Worm (Caenorhabditis elegans): Measurements from ENCODE around the gene fbxa-69.

The fbxa-69 gene

DNA sequence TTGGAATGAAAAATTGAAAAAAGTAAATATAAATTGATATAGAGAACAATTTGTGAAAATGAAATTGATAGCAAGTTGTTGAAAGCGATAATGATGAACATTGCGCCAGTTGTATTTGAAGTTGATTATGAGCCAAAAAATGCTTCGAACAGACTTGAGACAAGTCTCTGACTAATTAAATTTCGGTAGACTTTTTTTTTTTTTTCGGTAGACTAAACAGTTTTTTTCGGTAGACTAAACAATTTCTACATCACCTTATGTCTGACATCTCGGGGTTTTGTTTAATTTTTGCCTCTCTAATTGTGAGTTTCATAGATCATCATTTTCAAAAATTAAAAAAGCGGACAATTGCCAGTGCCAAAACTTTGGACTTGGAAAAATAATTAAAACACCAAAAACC, 17.9 kb upstream of the fbxa-69 start, which contains the start of gene srbc-54:
Gene srbc-54 (minus strand): TSS at position 101 of the 400 bp plus-strand sequence.
- TF ChIP-seq zag-1 (tag; optimal IDR thresholded peaks at IDR 0.05) (no peak), ZK546.5 (tag; optimal IDR thresholded peaks at IDR 0.05) (no peak), nhr-43 (tag; optimal IDR thresholded peaks at IDR 0.05; ENCODE audit: poor library complexity, severe bottlenecking) (no peak), ceh-16 (tag; optimal IDR thresholded peaks at IDR 0.05) (no peak), eor-1 (tag; optimal IDR thresholded peaks at IDR 0.05) (no peak), lin-39 (tag; optimal IDR thresholded peaks at IDR 0.05) (no peak), ceh-28 (tag; optimal IDR thresholded peaks at IDR 0.05) (no peak), lsy-12 (tag; optimal IDR thresholded peaks at IDR 0.05) (no peak), pqm-1 (tag; optimal IDR thresholded peaks at IDR 0.05) (no peak), ztf-11 (tag; optimal IDR thresholded peaks at IDR 0.05) (no peak), ama-1 (optimal IDR thresholded peaks at IDR 0.05) (no peak), pha-4 (tag; optimal IDR thresholded peaks at IDR 0.05) (no peak), nhr-11 (tag; optimal IDR thresholded peaks at IDR 0.05) (no peak), nhr-28 (tag; optimal IDR thresholded peaks at IDR 0.05) (no peak), nhr-237 (tag; optimal IDR thresholded peaks at IDR 0.05) (no peak)

DNA sequence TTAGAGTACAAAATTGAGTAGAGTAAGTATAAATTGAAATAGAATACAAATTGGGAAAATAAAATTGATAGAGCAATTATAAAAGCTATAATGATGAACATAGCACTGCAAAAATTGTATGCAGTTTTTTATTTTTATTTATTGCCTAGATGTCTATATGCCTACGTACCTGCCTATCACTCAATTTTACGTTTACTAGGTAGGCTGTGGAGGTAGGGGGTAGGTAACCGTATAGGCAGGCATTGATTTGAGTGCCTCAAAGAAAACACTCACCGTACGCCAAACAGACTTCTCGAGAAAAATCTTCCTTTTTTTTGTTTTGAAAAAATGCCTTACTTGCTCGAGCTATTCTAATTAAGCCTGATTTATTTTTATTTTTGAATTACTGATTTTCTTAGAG, 15.8 kb upstream of the fbxa-69 start, which contains the start of gene srbc-56:
Gene srbc-56 (minus strand): TSS at position 101 of the 400 bp plus-strand sequence.
- no peak for TF ChIP-seq zag-1 (tag; optimal IDR thresholded peaks at IDR 0.05)
- no peak for TF ChIP-seq lsy-12 (tag; optimal IDR thresholded peaks at IDR 0.05)
- TF ChIP-seq jun-1 (tag; optimal IDR thresholded peaks at IDR 0.05) = no peak
- TF ChIP-seq eor-1 (tag; optimal IDR thresholded peaks at IDR 0.05) = no peak
- no peak for TF ChIP-seq snpc-4 (tag; optimal IDR thresholded peaks at IDR 0.05)
- TF ChIP-seq sea-2 (GFP tag; optimal IDR thresholded peaks at IDR 0.05) = no peak
- no peak for TF ChIP-seq fkh-10 (GFP tag; optimal IDR thresholded peaks at IDR 0.05)
- TF ChIP-seq lin-15B (tag; optimal IDR thresholded peaks at IDR 0.05) = no peak
- TF ChIP-seq mml-1 (tag; optimal IDR thresholded peaks at IDR 0.05) = no peak
- TF ChIP-seq nhr-237 (tag; optimal IDR thresholded peaks at IDR 0.05) = no peak
- TF ChIP-seq aly-2 (tag; optimal IDR thresholded peaks at IDR 0.05) = no peak
- TF ChIP-seq nhr-43 (tag; optimal IDR thresholded peaks at IDR 0.05; ENCODE audit: poor library complexity, severe bottlenecking) = no peak

DNA sequence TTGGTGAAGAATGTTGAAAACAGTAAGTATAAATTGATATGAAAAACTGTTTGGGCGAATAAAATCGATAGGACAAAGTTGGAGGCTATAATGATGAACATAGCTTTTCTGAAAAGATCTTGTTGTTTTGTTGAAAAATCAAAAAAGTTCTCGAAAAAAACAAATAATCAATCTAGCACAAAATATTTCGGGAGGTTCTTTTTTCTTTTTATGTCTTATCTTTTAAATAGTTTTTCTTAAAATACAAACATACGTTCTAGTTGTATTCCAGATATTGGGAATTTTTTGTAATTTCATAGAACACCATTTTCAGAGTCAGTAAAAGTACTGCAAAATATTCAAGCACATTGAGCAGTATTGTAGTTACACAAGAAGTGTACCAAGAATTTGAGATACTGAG, 14.1 kb upstream of the fbxa-69 start, which contains the start of gene srbc-55:
Gene srbc-55 (minus strand): TSS at position 101 of the 400 bp plus-strand sequence.
- no peak for TF ChIP-seq ceh-9 (tag; optimal IDR thresholded peaks at IDR 0.05)
- no peak for TF ChIP-seq fkh-2 (tag; optimal IDR thresholded peaks at IDR 0.05)
- no peak for TF ChIP-seq nhr-43 (tag; optimal IDR thresholded peaks at IDR 0.05; ENCODE audit: poor library complexity, severe bottlenecking)
- no peak for TF ChIP-seq lin-39 (tag; optimal IDR thresholded peaks at IDR 0.05)
- TF ChIP-seq ceh-82 (tag; optimal IDR thresholded peaks at IDR 0.05) = no peak
- TF ChIP-seq ama-1 (optimal IDR thresholded peaks at IDR 0.05) = no peak
- TF ChIP-seq nhr-77 (tag; optimal IDR thresholded peaks at IDR 0.05) = no peak
- TF ChIP-seq egl-27 (tag; optimal IDR thresholded peaks at IDR 0.05) = no peak
- no peak for TF ChIP-seq lsy-12 (tag; optimal IDR thresholded peaks at IDR 0.05)
- TF ChIP-seq jun-1 (tag; optimal IDR thresholded peaks at IDR 0.05) = no peak
- TF ChIP-seq nhr-67 (tag; optimal IDR thresholded peaks at IDR 0.05) = no peak
- TF ChIP-seq tbx-2 (tag; optimal IDR thresholded peaks at IDR 0.05) = no peak
- TF ChIP-seq ztf-11 (tag; optimal IDR thresholded peaks at IDR 0.05) = no peak
- no peak for TF ChIP-seq nhr-237 (tag; optimal IDR thresholded peaks at IDR 0.05)

DNA sequence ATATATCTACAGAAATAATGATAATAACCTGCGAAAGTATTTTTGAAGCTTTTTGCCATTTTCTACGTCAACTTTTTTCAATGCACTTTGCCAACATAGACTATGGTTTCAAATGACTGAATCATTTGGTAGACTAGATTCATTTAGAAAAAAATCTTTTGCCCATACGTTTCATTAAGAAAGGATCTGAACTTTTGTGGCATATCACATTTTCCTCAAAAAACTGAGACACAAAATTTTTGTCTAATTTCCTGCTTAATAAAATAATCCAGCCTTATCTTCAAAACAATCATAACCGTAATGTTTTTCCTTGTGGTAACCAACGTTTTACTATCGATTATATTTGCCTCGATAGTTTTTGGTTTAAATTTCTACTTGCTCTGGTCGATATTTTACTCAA, 10.3 kb upstream of the fbxa-69 start, which contains the start of gene srbc-51:
Gene srbc-51 (plus strand): TSS at position 301 of the 400 bp plus-strand sequence.
- TF ChIP-seq aly-2 (tag; optimal IDR thresholded peaks at IDR 0.05) (no peak), sea-2 (GFP tag; optimal IDR thresholded peaks at IDR 0.05) (no peak), zag-1 (tag; optimal IDR thresholded peaks at IDR 0.05) (no peak), egl-27 (tag; optimal IDR thresholded peaks at IDR 0.05) (no peak), ceh-28 (tag; optimal IDR thresholded peaks at IDR 0.05) (no peak), ama-1 (optimal IDR thresholded peaks at IDR 0.05) (no peak), elt-1 (tag; optimal IDR thresholded peaks at IDR 0.05) (no peak), ztf-11 (tag; optimal IDR thresholded peaks at IDR 0.05) (no peak), nhr-12 (tag; optimal IDR thresholded peaks at IDR 0.05) (no peak), unc-39 (tag; optimal IDR thresholded peaks at IDR 0.05) (no peak), jun-1 (tag; optimal IDR thresholded peaks at IDR 0.05) (no peak), skn-1 (tag; optimal IDR thresholded peaks at IDR 0.05) (no peak), nfya-1 (tag; optimal IDR thresholded peaks at IDR 0.05; ENCODE audit: insufficient read depth) (no peak), unc-62 (GFP tag; optimal IDR thresholded peaks at IDR 0.05) (no peak), lin-39 (tag; optimal IDR thresholded peaks at IDR 0.05) (no peak), R02D3.7 (tag; optimal IDR thresholded peaks at IDR 0.05) (no peak), pqm-1 (tag; optimal IDR thresholded peaks at IDR 0.05) (no peak)
